Worm (Caenorhabditis elegans) whole organism, mixed stage, embryonic: ENCODE measurements around the gene madf-3.
A peak's percentile ranks its signal among the peaks of the same experiment; 100 is the strongest.

Source experiments
- M03D4.4 ChIP-seq: sonication (generic microtip); optimal IDR thresholded peaks from 2 replicates; lab custom pipeline; 2017; ENCODE audit warnings: mild to moderate bottlenecking, missing genetic modification characterization, missing compliant biosample characterization
- bed-3 ChIP-seq: fragments of 200-800 bp; sonication (Bioruptor generic); optimal IDR thresholded peaks from 3 replicates; lab custom pipeline; 2018; ENCODE audit warnings: mild to moderate bottlenecking, missing genetic modification characterization, moderate library complexity, missing compliant biosample characterization
- ceh-39 ChIP-seq: fragments of 150-350 bp; optimal IDR thresholded peaks from 2 replicates; lab custom pipeline; 2014; ENCODE audit warnings: missing biosample characterization, missing genetic modification characterization
- ceh-43 ChIP-seq: fragments of 200-800 bp; sonication (Bioruptor generic); optimal IDR thresholded peaks from 2 replicates; lab custom pipeline; 2018; ENCODE audit warnings: mild to moderate bottlenecking, missing genetic modification characterization, moderate library complexity, missing compliant biosample characterization
- ceh-83 ChIP-seq: fragments of 200-800 bp; sonication (Bioruptor generic); optimal IDR thresholded peaks from 2 replicates; lab custom pipeline; 2018; ENCODE audit warnings: mild to moderate bottlenecking, missing genetic modification characterization, missing compliant biosample characterization
- ces-1 ChIP-seq: fragments of 150-350 bp; optimal IDR thresholded peaks from 2 replicates; lab custom pipeline; 2014; ENCODE audit warnings: missing biosample characterization, missing genetic modification reagents, missing genetic modification characterization
- cnd-1 ChIP-seq: fragments of 200-800 bp; sonication (Bioruptor generic); optimal IDR thresholded peaks from 2 replicates; lab custom pipeline; 2018; ENCODE audit warnings: mild to moderate bottlenecking, missing genetic modification characterization, missing compliant biosample characterization
- drap-1 ChIP-seq: fragments of 200-800 bp; sonication (Bioruptor generic); optimal IDR thresholded peaks from 3 replicates; lab custom pipeline; 2018; ENCODE audit warnings: mild to moderate bottlenecking, missing genetic modification characterization, missing compliant biosample characterization
- elt-1 ChIP-seq: sonication (generic microtip); optimal IDR thresholded peaks from 2 replicates; lab custom pipeline; 2017; ENCODE audit warnings: missing genetic modification characterization, mild to moderate bottlenecking, missing compliant biosample characterization, antibody characterized with exemption, moderate library complexity, borderline replicate concordance; ENCODE audit not compliant: insufficient read depth
- elt-3 ChIP-seq: fragments of 150-350 bp; optimal IDR thresholded peaks from 2 replicates; lab custom pipeline; 2014; ENCODE audit warnings: missing biosample characterization, missing genetic modification characterization
- flh-1 ChIP-seq: fragments of 200-800 bp; sonication (Bioruptor generic); optimal IDR thresholded peaks from 2 replicates; lab custom pipeline; 2018; ENCODE audit warnings: mild to moderate bottlenecking, missing genetic modification characterization, moderate library complexity, missing compliant biosample characterization
- ham-2 ChIP-seq: fragments of 200-800 bp; sonication (Bioruptor generic); optimal IDR thresholded peaks from 2 replicates; lab custom pipeline; 2018; ENCODE audit warnings: mild to moderate bottlenecking, missing genetic modification characterization, missing compliant biosample characterization
- hlh-1 ChIP-seq: fragments of 150-350 bp; optimal IDR thresholded peaks from 2 replicates; lab custom pipeline; 2014; ENCODE audit warnings: missing biosample characterization, missing genetic modification reagents, missing genetic modification characterization
- lin-13 ChIP-seq: fragments of 150-350 bp; optimal IDR thresholded peaks from 2 replicates; lab custom pipeline; 2014; ENCODE audit warnings: missing biosample characterization, missing genetic modification characterization
- lin-32 ChIP-seq: fragments of 200-800 bp; sonication (Bioruptor generic); optimal IDR thresholded peaks from 2 replicates; lab custom pipeline; 2018; ENCODE audit warnings: mild to moderate bottlenecking, missing genetic modification characterization, missing compliant biosample characterization
- lsy-2 ChIP-seq: fragments of 150-350 bp; optimal IDR thresholded peaks from 2 replicates; lab custom pipeline; 2014; ENCODE audit warnings: missing biosample characterization, missing genetic modification characterization
- mab-5 ChIP-seq: fragments of 150-350 bp; optimal IDR thresholded peaks from 2 replicates; lab custom pipeline; 2014; ENCODE audit warnings: missing biosample characterization, missing genetic modification characterization
- mep-1 ChIP-seq: fragments of 150-350 bp; optimal IDR thresholded peaks from 2 replicates; lab custom pipeline; 2017; ENCODE audit warnings: missing biosample characterization, missing genetic modification reagents, missing genetic modification characterization, inconsistent platforms
- mls-2 ChIP-seq: sonication (generic microtip); optimal IDR thresholded peaks from 2 replicates; lab custom pipeline; 2016; ENCODE audit warnings: mild to moderate bottlenecking, missing genetic modification characterization, moderate library complexity, missing compliant biosample characterization
- nhr-2 ChIP-seq: fragments of 150-350 bp; optimal IDR thresholded peaks from 2 replicates; lab custom pipeline; 2014; ENCODE audit warnings: missing biosample characterization, missing genetic modification characterization
- nhr-237 ChIP-seq: fragments of 150-350 bp; optimal IDR thresholded peaks from 2 replicates; lab custom pipeline; 2014; ENCODE audit warnings: missing biosample characterization, missing genetic modification characterization
- nhr-28 ChIP-seq: fragments of 150-350 bp; optimal IDR thresholded peaks from 2 replicates; lab custom pipeline; 2014; ENCODE audit warnings: missing biosample characterization, missing genetic modification characterization
- nhr-76 ChIP-seq: sonication (generic microtip); optimal IDR thresholded peaks from 2 replicates; lab custom pipeline; 2017; ENCODE audit warnings: missing biosample characterization, missing genetic modification characterization
- pha-4 ChIP-seq: fragments of 150-350 bp; optimal IDR thresholded peaks from 2 replicates; lab custom pipeline; 2018; ENCODE audit warnings: missing biosample characterization, missing genetic modification reagents, missing genetic modification characterization
- sem-2 ChIP-seq: fragments of 200-800 bp; sonication (Bioruptor generic); optimal IDR thresholded peaks from 2 replicates; lab custom pipeline; 2018; ENCODE audit warnings: mild to moderate bottlenecking, missing genetic modification characterization, missing compliant biosample characterization
- snpc-4 ChIP-seq: fragments of 150-350 bp; optimal IDR thresholded peaks from 2 replicates; lab custom pipeline; 2014; ENCODE audit warnings: missing biosample characterization, missing genetic modification characterization
- sptf-1 ChIP-seq: sonication (generic microtip); optimal IDR thresholded peaks from 2 replicates; lab custom pipeline; 2017; ENCODE audit warnings: mild to moderate bottlenecking, missing genetic modification characterization, moderate library complexity, missing compliant biosample characterization
- tbx-8 ChIP-seq: fragments of 200-800 bp; sonication (Bioruptor generic); optimal IDR thresholded peaks from 2 replicates; lab custom pipeline; 2018; ENCODE audit warnings: mild to moderate bottlenecking, missing genetic modification characterization, moderate library complexity, missing compliant biosample characterization
- unc-120 ChIP-seq: sonication (generic microtip); optimal IDR thresholded peaks from 2 replicates; lab custom pipeline; 2017; ENCODE audit warnings: missing genetic modification characterization, missing compliant biosample characterization; ENCODE audit not compliant: poor library complexity, severe bottlenecking
- unc-39 ChIP-seq: fragments of 150-350 bp; optimal IDR thresholded peaks from 2 replicates; lab custom pipeline; 2014; ENCODE audit warnings: missing biosample characterization, missing genetic modification characterization
- unc-62 ChIP-seq: fragments of 150-350 bp; optimal IDR thresholded peaks from 2 replicates; lab custom pipeline; 2014; ENCODE audit warnings: missing biosample characterization, missing genetic modification reagents, missing genetic modification characterization
- zip-8 ChIP-seq: fragments of 150-350 bp; optimal IDR thresholded peaks from 2 replicates; lab custom pipeline; 2014; ENCODE audit warnings: missing biosample characterization, missing genetic modification characterization
- ztf-11 ChIP-seq: fragments of 150-350 bp; optimal IDR thresholded peaks from 2 replicates; lab custom pipeline; 2014; ENCODE audit warnings: missing biosample characterization, missing genetic modification characterization

The madf-3 gene

DNA sequence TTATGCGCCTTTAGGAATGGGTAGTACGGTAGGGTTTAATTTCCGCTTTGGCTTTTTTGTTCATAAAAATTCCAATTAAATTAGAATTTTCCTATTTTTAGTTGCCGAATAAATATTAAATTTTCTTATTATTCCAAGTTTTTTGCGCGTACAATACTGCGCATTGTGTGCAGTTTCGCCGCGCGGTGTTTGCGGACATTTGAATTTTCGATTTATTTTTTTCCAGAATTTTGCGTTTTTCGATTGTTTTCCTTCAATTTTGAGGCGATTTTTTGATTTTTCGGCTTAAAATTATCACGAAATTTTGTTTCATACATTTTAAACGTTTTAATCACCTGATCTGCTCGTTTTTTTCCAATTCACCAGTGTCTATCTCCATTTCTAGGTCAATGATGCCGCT is 11.7 kb upstream of the madf-3 start, which contains the start of gene H20J04.6:
H20J04.6 (plus strand) TSS at position 386 of the 400 bp plus-strand sequence.
- peak; percentile 13 for TF ChIP-seq ceh-83 (GFP tag; lab: Kevin White, UChicago)
- no peak for TF ChIP-seq sem-2 (GFP tag; lab: Kevin White, UChicago)
- TF ChIP-seq lsy-2 (tag; lab: Kevin White, UChicago), result peak; percentile 39
- peak; percentile 29 for TF ChIP-seq mep-1 (tag; lab: Kevin White, UChicago)
- peak; percentile 18 for TF ChIP-seq ces-1

DNA sequence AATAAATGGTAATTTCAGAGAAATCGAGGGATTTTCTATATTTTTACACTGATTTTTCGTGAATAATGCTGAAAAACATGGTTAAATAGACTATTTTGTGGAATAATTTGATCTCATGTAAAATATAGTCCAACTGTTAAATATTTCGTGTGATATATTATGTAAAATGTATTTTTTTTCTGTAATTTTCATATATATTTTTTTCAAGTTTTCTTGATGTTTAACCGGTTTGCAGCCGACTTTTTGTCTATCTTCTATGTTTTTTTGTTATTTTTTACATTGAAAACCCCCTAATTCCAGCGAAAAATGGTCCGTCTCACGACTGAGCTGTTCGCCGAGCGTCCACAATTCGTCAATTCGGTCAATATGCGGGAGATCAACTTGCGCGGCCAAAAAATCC is 10.5 kb upstream of the madf-3 start, which contains the start of gene mog-2:
mog-2 (plus strand) TSS at position 301 of the 400 bp plus-strand sequence.
- TF ChIP-seq tbx-8 (GFP tag; lab: Kevin White, UChicago) (no peak), elt-3 (no peak), nhr-76 (no peak), mep-1 (tag; lab: Kevin White, UChicago) (no peak), mls-2 (no peak), nhr-28 (tag; lab: Kevin White, UChicago) (no peak), ztf-11 (no peak), lin-32 (GFP tag; lab: Kevin White, UChicago) (no peak), snpc-4 (tag; lab: Kevin White, UChicago) (no peak)

DNA sequence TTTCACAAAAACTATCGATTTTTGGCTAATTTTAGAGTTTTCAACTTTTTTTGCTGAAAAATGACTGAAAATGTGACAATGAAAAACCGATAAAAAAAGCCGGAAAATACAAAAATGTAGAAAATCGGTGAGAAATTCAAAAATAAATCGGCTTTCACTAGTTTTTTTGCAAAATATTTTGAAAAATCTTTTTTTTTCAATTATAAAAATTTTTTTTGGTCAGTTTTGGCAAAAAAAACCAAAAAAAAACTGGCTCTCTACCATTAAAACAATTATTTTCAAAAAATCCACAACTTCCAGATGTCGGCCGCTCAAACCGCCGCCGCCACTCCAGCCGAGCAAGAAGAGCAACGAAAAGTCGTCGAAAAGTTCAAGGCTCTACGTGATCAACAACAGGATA is 8.1 kb upstream of the madf-3 start, which contains the start of gene pfd-2:
pfd-2 (plus strand) TSS at position 301 of the 400 bp plus-strand sequence.
- no peak for TF ChIP-seq nhr-28 (tag; lab: Kevin White, UChicago)
- TF ChIP-seq cnd-1 (tag; lab: Kevin White, UChicago), result no peak
- TF ChIP-seq unc-62, result no peak
- TF ChIP-seq ztf-11, result no peak
- TF ChIP-seq mls-2, result no peak
- no peak for TF ChIP-seq lin-13 (tag; lab: Kevin White, UChicago)
- TF ChIP-seq pha-4 (tag; lab: Kevin White, UChicago), result no peak
- TF ChIP-seq elt-3, result no peak
- no peak for TF ChIP-seq ces-1
- TF ChIP-seq ham-2, result no peak
- no peak for TF ChIP-seq mep-1 (tag; lab: Kevin White, UChicago)
- no peak for TF ChIP-seq ceh-39 (tag; lab: Kevin White, UChicago)
- TF ChIP-seq ceh-83 (GFP tag; lab: Kevin White, UChicago), result no peak
- TF ChIP-seq elt-1, result no peak
- TF ChIP-seq zip-8 (tag; lab: Kevin White, UChicago), result no peak
- no peak for TF ChIP-seq hlh-1
- TF ChIP-seq unc-120 (tag; lab: Kevin White, UChicago), result no peak
- no peak for TF ChIP-seq ceh-43 (GFP tag; lab: Kevin White, UChicago)
- TF ChIP-seq mab-5 (tag; lab: Kevin White, UChicago), result no peak
- no peak for TF ChIP-seq bed-3 (GFP tag; lab: Kevin White, UChicago)

DNA sequence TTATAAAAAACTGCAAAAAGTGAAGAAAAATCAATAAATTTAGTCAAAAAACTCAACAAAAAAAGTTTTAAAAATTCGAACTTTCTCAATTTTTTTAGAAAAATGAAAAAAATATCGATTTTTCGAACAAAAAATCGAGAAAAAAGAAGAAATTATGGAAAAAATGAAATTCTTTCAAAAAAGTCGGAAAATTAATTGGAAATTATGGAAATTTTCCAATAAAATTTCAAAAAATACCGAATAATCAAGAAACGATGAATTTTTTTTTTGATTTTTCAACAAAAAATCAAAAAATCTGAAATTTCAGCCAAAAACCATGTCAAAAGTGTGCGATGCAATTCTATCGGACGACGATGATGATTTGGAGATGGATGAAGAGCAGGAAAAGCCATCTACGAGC is 5.8 kb upstream of the madf-3 start, which contains the start of gene H20J04.4:
H20J04.4 (plus strand) TSS at position 301 of the 400 bp plus-strand sequence.
- TF ChIP-seq zip-8 (tag; lab: Kevin White, UChicago), result no peak
- TF ChIP-seq elt-3, result no peak
- no peak for TF ChIP-seq nhr-237 (tag; lab: Kevin White, UChicago)
- no peak for TF ChIP-seq drap-1 (GFP tag; lab: Kevin White, UChicago)
- no peak for TF ChIP-seq nhr-28 (tag; lab: Kevin White, UChicago)
- TF ChIP-seq lin-13 (tag; lab: Kevin White, UChicago), result no peak
- TF ChIP-seq ceh-43 (GFP tag; lab: Kevin White, UChicago), result no peak
- no peak for TF ChIP-seq lsy-2 (tag; lab: Kevin White, UChicago)
- no peak for TF ChIP-seq hlh-1
- TF ChIP-seq unc-120 (tag; lab: Kevin White, UChicago), result no peak
- no peak for TF ChIP-seq lin-32 (GFP tag; lab: Kevin White, UChicago)
- no peak for TF ChIP-seq ceh-39 (tag; lab: Kevin White, UChicago)
- TF ChIP-seq ham-2, result no peak
- TF ChIP-seq mab-5 (tag; lab: Kevin White, UChicago), result no peak
- no peak for TF ChIP-seq M03D4.4 (tag; lab: Kevin White, UChicago)
- TF ChIP-seq sem-2 (GFP tag; lab: Kevin White, UChicago), result no peak
- TF ChIP-seq unc-39 (tag; lab: Kevin White, UChicago), result no peak
- no peak for TF ChIP-seq mls-2
- no peak for TF ChIP-seq snpc-4 (tag; lab: Kevin White, UChicago)
- no peak for TF ChIP-seq nhr-2 (tag; lab: Kevin White, UChicago)

DNA sequence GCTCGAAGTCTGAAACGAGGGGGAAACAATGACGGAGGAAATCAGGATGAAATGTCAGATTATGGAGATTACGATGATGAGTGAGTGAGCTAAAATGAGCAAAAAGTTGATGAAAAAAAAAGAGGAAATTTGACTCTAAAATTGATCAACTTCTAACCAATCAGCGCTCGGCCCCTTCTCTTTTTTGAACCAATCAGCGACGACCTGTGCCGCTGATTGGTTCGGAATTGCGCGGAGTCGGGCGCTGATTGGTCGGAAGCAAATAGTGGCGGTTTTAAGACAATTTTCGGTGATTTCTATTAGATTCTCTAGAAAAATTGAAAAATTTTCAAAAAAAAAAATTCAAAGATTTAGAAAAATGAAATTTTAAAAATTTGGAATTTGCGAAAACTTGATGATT is 3.2 kb downstream of the madf-3 start:
- TF ChIP-seq nhr-76 (no peak), nhr-237 (tag; lab: Kevin White, UChicago) (no peak), mab-5 (tag; lab: Kevin White, UChicago) (no peak), nhr-2 (tag; lab: Kevin White, UChicago) (no peak), ceh-43 (GFP tag; lab: Kevin White, UChicago) (no peak), pha-4 (tag; lab: Kevin White, UChicago) (no peak), mls-2 (no peak), lin-13 (tag; lab: Kevin White, UChicago) (no peak), flh-1 (GFP tag; lab: Kevin White, UChicago) (no peak), ceh-39 (tag; lab: Kevin White, UChicago) (no peak), sptf-1 (tag; lab: Kevin White, UChicago) (no peak), M03D4.4 (tag; lab: Kevin White, UChicago) (no peak)
- TF ChIP-seq, all 35 proteins: peak for 0
